Fruit fly (Drosophila melanogaster): ENCODE measurements around the gene SerRS-m.

SerRS-m gene

dm6 chr3R:15342926-15343685 lies 2.6 kb downstream of the SerRS-m start, which contains the start of gene Nagk (continued):
- TF ChIP-seq jim (GFP tag; optimal IDR thresholded peaks at IDR 0.05) (no peak), Rel (GFP tag; optimal IDR thresholded peaks at IDR 0.05) (no peak), Rel (tag; optimal IDR thresholded peaks at IDR 0.05) (peak; percentile 93), fru (GFP tag; optimal IDR thresholded peaks at IDR 0.05) (peak; percentile 73), Mio (GFP tag; optimal IDR thresholded peaks at IDR 0.05) (no peak)

dm6 chr3R:15345198-15346017 lies 4.9 kb downstream of the SerRS-m start:
- TF ChIP-seq tai (GFP tag; optimal IDR thresholded peaks at IDR 0.05) (no peak), CG32264 (GFP tag; optimal IDR thresholded peaks at IDR 0.05) (no peak), Rel (GFP tag; optimal IDR thresholded peaks at IDR 0.05) (no peak), Rel (tag; optimal IDR thresholded peaks at IDR 0.05) (peak; percentile 67), Jra (GFP tag; optimal IDR thresholded peaks at IDR 0.05) (no peak), CG9705 (GFP tag; optimal IDR thresholded peaks at IDR 0.05) (no peak), Mio (GFP tag; optimal IDR thresholded peaks at IDR 0.05) (no peak)

- TF ChIP-seq Myc (optimal IDR thresholded peaks at IDR 0.05) (peak; percentile 3), Hr78 (GFP tag; optimal IDR thresholded peaks at IDR 0.05) (no peak)
Observed at dm6 chr3R:15346018-15346383, 5.5 kb downstream of the SerRS-m start, which contains the start of the genes Surf4 and CG31301. Gene Surf4, minus strand, starts transcription at chr3R:15346176. Gene CG31301, plus strand, starts transcription at chr3R:15346205.

- peak; percentile 45 for TF ChIP-seq br (GFP tag; optimal IDR thresholded peaks at IDR 0.05)
- peak; percentile 18 for TF ChIP-seq OdsH (GFP tag; optimal IDR thresholded peaks at IDR 0.05)
- TF ChIP-seq CG9705 (GFP tag; optimal IDR thresholded peaks at IDR 0.05): peak; percentile 16
- peak; percentile 27 for TF ChIP-seq ey (GFP tag; optimal IDR thresholded peaks at IDR 0.05)
- no peak for TF ChIP-seq N (GFP tag; optimal IDR thresholded peaks at IDR 0.05)
- TF ChIP-seq Mio (GFP tag; optimal IDR thresholded peaks at IDR 0.05): no peak
- TF ChIP-seq Dfd (GFP tag; optimal IDR thresholded peaks at IDR 0.05): no peak
- peak; percentile 56 for TF ChIP-seq rgr (GFP tag; optimal IDR thresholded peaks at IDR 0.05)
- peak; percentile 28 for TF ChIP-seq Sp1 (GFP tag; optimal IDR thresholded peaks at IDR 0.05)
- no peak for TF ChIP-seq Hr83 (GFP tag; optimal IDR thresholded peaks at IDR 0.05; ENCODE audit: poor library complexity, severe bottlenecking)
- TF ChIP-seq Dif (GFP tag; optimal IDR thresholded peaks at IDR 0.05; ENCODE audit: partially characterized antibody): no peak
- no peak for TF ChIP-seq Myc (optimal IDR thresholded peaks at IDR 0.05)
- peak; percentile 45 for TF ChIP-seq HLH106 (tag; optimal IDR thresholded peaks at IDR 0.05)
- peak; percentile 14 for TF ChIP-seq sv (GFP tag; optimal IDR thresholded peaks at IDR 0.05)
- TF ChIP-seq foxo (GFP tag; optimal IDR thresholded peaks at IDR 0.05): peak in 1 of 2 experiments; percentile 60
- peak; percentile 43 for TF ChIP-seq h (GFP tag; optimal IDR thresholded peaks at IDR 0.05)
- TF ChIP-seq woc (GFP tag; optimal IDR thresholded peaks at IDR 0.05): peak; percentile 17
- TF ChIP-seq usp (GFP tag; optimal IDR thresholded peaks at IDR 0.05): no peak
Observed at dm6 chr3R:15347822-15348221, 7.4 kb downstream of the SerRS-m start, which contains the start of the genes CG42726 and CG42727. Gene CG42726, plus strand, starts transcription at chr3R:15348048. Gene CG42727, plus strand, starts transcription at chr3R:15348048.

dm6 chr3R:15350993-15351426 lies 10.5 kb downstream of the SerRS-m start, which contains the start of the genes Trs33 and Tmtc4:
Gene Trs33, minus strand, starts transcription at chr3R:15350995.
Gene Tmtc4, plus strand, starts transcription at chr3R:15351225.
- peak in 1 of 2 experiments; percentile 66 for TF ChIP-seq foxo (GFP tag; optimal IDR thresholded peaks at IDR 0.05)
- no peak for TF ChIP-seq N (GFP tag; optimal IDR thresholded peaks at IDR 0.05)
- TF ChIP-seq OdsH (GFP tag; optimal IDR thresholded peaks at IDR 0.05): peak; percentile 11
- TF ChIP-seq rgr (GFP tag; optimal IDR thresholded peaks at IDR 0.05): peak; percentile 70
- no peak for TF ChIP-seq brk (GFP tag; optimal IDR thresholded peaks at IDR 0.05)
- TF ChIP-seq Sp1 (GFP tag; optimal IDR thresholded peaks at IDR 0.05): peak; percentile 29
- no peak for TF ChIP-seq usp (GFP tag; optimal IDR thresholded peaks at IDR 0.05)
- no peak for TF ChIP-seq CG32264 (GFP tag; optimal IDR thresholded peaks at IDR 0.05)
- TF ChIP-seq CG9705 (GFP tag; optimal IDR thresholded peaks at IDR 0.05): peak; percentile 56
- TF ChIP-seq woc (GFP tag; optimal IDR thresholded peaks at IDR 0.05): peak; percentile 71
- TF ChIP-seq Jra (GFP tag; optimal IDR thresholded peaks at IDR 0.05): no peak
- no peak for TF ChIP-seq br (GFP tag; optimal IDR thresholded peaks at IDR 0.05)
- TF ChIP-seq Dfd (GFP tag; optimal IDR thresholded peaks at IDR 0.05): no peak
- TF ChIP-seq dl (GFP tag; optimal IDR thresholded peaks at IDR 0.05; ENCODE audit: insufficient read depth in 1 of 2, partially characterized antibody in 2 of 2): no peak
- TF ChIP-seq fru (GFP tag; optimal IDR thresholded peaks at IDR 0.05): no peak
- TF ChIP-seq h (GFP tag; optimal IDR thresholded peaks at IDR 0.05): peak; percentile 49
- TF ChIP-seq sage (GFP tag; optimal IDR thresholded peaks at IDR 0.05): no peak
- TF ChIP-seq jim (GFP tag; optimal IDR thresholded peaks at IDR 0.05): no peak
- TF ChIP-seq psq (GFP tag; optimal IDR thresholded peaks at IDR 0.05): peak; percentile 51
- TF ChIP-seq sv (GFP tag; optimal IDR thresholded peaks at IDR 0.05): no peak
- no peak for TF ChIP-seq CrebA (GFP tag; optimal IDR thresholded peaks at IDR 0.05; ENCODE audit: borderline replicate concordance)
- peak; percentile 87 for TF ChIP-seq Myc (optimal IDR thresholded peaks at IDR 0.05)
- TF ChIP-seq Vsx2 (GFP tag; optimal IDR thresholded peaks at IDR 0.05; ENCODE audit: partially characterized antibody): no peak
- no peak for TF ChIP-seq Dif (GFP tag; optimal IDR thresholded peaks at IDR 0.05; ENCODE audit: partially characterized antibody)
- no peak for TF ChIP-seq Rel (GFP tag; optimal IDR thresholded peaks at IDR 0.05)
- peak; percentile 51 for TF ChIP-seq Rel (tag; optimal IDR thresholded peaks at IDR 0.05)
- no peak for TF ChIP-seq ey (GFP tag; optimal IDR thresholded peaks at IDR 0.05)
- no peak for TF ChIP-seq dsf (GFP tag; optimal IDR thresholded peaks at IDR 0.05; ENCODE audit: borderline replicate concordance)
- TF ChIP-seq lola (GFP tag; optimal IDR thresholded peaks at IDR 0.05): no peak
- TF ChIP-seq GATAd (GFP tag; optimal IDR thresholded peaks at IDR 0.05): no peak

Data from whole organism, wandering third instar larva.